Fruit fly (Drosophila melanogaster): ENCODE results near the gene CG17376.

DNA sequence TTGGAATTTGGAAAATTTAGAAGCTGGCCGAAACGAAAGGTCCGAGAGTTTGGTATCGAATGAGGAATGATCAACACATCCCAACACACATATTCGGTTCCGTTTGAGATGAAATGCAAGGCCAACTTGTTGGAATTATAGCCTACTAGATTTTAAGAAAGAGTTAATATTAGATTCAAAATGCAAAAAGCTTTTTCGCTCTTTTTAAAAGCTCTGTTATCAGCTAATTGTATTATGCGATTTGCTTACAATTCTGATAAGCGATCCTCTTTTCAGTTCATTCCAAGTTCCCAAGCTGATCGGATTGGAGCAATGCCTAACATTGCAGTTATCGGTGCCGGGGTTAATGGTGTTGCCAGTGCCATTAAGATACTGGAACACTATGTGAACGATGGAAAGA, 2.0 kb upstream of the CG17376 start, which contains the start of the genes CG17377 and Daao2:
- no peak for TF ChIP-seq Sin3A (optimal IDR thresholded peaks at IDR 0.05)
- no peak for TF ChIP-seq h (optimal IDR thresholded peaks at IDR 0.05)

Data from Kc167 (cell line).